Worm (Caenorhabditis elegans) whole organism, L3 larva: ENCODE results near the gene srlf-19.

Experiments used
- ZK546.5 ChIP-seq: sonication (generic microtip); optimal IDR thresholded peaks from 2 replicates; lab custom pipeline; 2017; ENCODE audit warnings: missing biosample characterization, missing genetic modification characterization
- ama-1 ChIP-seq: fragments of 150-350 bp; optimal IDR thresholded peaks from 2 replicates; lab custom pipeline; 2018
- ceh-82 ChIP-seq: fragments of 150-350 bp; optimal IDR thresholded peaks from 2 replicates; lab custom pipeline; 2014; ENCODE audit warnings: missing biosample characterization, missing genetic modification characterization
- daf-12 ChIP-seq: fragments of 150-350 bp; optimal IDR thresholded peaks from 2 replicates; lab custom pipeline; 2014; ENCODE audit warnings: missing biosample characterization, missing genetic modification reagents, missing genetic modification characterization
- egl-5 ChIP-seq: fragments of 150-350 bp; optimal IDR thresholded peaks from 2 replicates; lab custom pipeline; 2017; ENCODE audit warnings: missing biosample characterization, missing genetic modification reagents, missing genetic modification characterization, inconsistent platforms
- jun-1 ChIP-seq: fragments of 150-350 bp; optimal IDR thresholded peaks from 2 replicates; lab custom pipeline; 2014; ENCODE audit warnings: missing biosample characterization, missing genetic modification reagents, missing genetic modification characterization
- nhr-237 ChIP-seq: fragments of 150-350 bp; optimal IDR thresholded peaks from 2 replicates; lab custom pipeline; 2014; ENCODE audit warnings: missing biosample characterization, missing genetic modification characterization
- pqm-1 ChIP-seq: fragments of 150-350 bp; optimal IDR thresholded peaks from 2 replicates; lab custom pipeline; 2017; ENCODE audit warnings: missing biosample characterization, missing genetic modification characterization, inconsistent platforms
- unc-62 ChIP-seq: fragments of 150-350 bp; sonication (generic microtip); optimal IDR thresholded peaks from 4 replicates; lab custom pipeline; 2014; ENCODE audit warnings: missing biosample characterization, missing genetic modification reagents, missing genetic modification characterization
- ztf-11 ChIP-seq: fragments of 150-350 bp; optimal IDR thresholded peaks from 2 replicates; lab custom pipeline; 2014; ENCODE audit warnings: missing biosample characterization, missing genetic modification characterization

- no peak for TF ChIP-seq egl-5 (tag; lab: Kevin White, UChicago)
- TF ChIP-seq ceh-82: no peak
- TF ChIP-seq pqm-1 (tag; lab: Kevin White, UChicago): no peak
- TF ChIP-seq ama-1: no peak
- TF ChIP-seq daf-12 (tag; lab: Kevin White, UChicago): no peak
- TF ChIP-seq ZK546.5 (tag; lab: Kevin White, UChicago): no peak
- TF ChIP-seq nhr-237 (tag; lab: Kevin White, UChicago): no peak
- TF ChIP-seq ztf-11 (tag; lab: Kevin White, UChicago): no peak
- no peak for TF ChIP-seq unc-62 (GFP tag; lab: Kevin White, UChicago)
- TF ChIP-seq jun-1: no peak
Measured at ce11 chrV:536571-536970, 31.3 kb downstream of the srlf-19 start, which contains the start of gene C14C6.5.
